Fruit fly (Drosophila melanogaster): ENCODE measurements around the gene form3.

Gene form3

DNA sequence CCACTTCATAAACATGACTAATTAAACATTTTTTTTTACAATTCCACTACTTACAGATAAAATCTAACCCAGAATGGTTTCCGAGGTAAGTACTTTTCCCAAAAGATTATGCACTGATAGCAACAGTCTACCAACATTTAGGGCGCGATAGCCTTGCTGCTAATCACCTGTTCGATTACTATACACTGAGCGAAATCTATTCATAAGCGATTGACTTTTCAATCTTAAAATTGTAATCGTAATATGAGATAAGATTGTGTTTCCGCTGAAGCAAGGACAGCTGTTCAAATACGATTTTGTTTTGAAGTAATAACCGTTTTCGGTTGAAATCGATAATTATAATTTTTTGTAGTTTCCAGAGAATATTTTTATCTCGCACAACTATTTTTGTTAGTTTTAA lies 38.0 kb downstream of the form3 start:
- TF ChIP-seq fru (GFP tag; optimal IDR thresholded peaks at IDR 0.05): peak; percentile 20
- TF ChIP-seq h (GFP tag; optimal IDR thresholded peaks at IDR 0.05): no peak

dm6 chr3L:7133699-7134655 lies 39.4 kb downstream of the form3 start, which contains the start of gene melt:
Gene melt (plus strand): TSS chr3L:7134516.
- TF ChIP-seq CG9705 (GFP tag; optimal IDR thresholded peaks at IDR 0.05) (peak; percentile 86), Sp1 (GFP tag; optimal IDR thresholded peaks at IDR 0.05) (peak; percentile 89), Hnf4 (GFP tag; optimal IDR thresholded peaks at IDR 0.05) (peak; percentile 72), ey (GFP tag; optimal IDR thresholded peaks at IDR 0.05) (peak; percentile 90), fru (GFP tag; optimal IDR thresholded peaks at IDR 0.05) (peak; percentile 89), brk (GFP tag; optimal IDR thresholded peaks at IDR 0.05) (peak; percentile 67), tai (GFP tag; optimal IDR thresholded peaks at IDR 0.05) (no peak), GATAd (GFP tag; optimal IDR thresholded peaks at IDR 0.05) (no peak), dsf (GFP tag; optimal IDR thresholded peaks at IDR 0.05; ENCODE audit: borderline replicate concordance) (peak; percentile 73), Dif (GFP tag; optimal IDR thresholded peaks at IDR 0.05; ENCODE audit: partially characterized antibody) (peak; percentile 92), Hr78 (GFP tag; optimal IDR thresholded peaks at IDR 0.05) (no peak), Vsx2 (GFP tag; optimal IDR thresholded peaks at IDR 0.05; ENCODE audit: partially characterized antibody) (peak; percentile 81), psq (GFP tag; optimal IDR thresholded peaks at IDR 0.05) (peak; percentile 99), Abd-B (GFP tag; optimal IDR thresholded peaks at IDR 0.05) (no peak), sage (GFP tag; optimal IDR thresholded peaks at IDR 0.05) (peak; percentile 42), pan (optimal IDR thresholded peaks at IDR 0.05) (peak; percentile 84), Hr83 (GFP tag; optimal IDR thresholded peaks at IDR 0.05; ENCODE audit: poor library complexity, severe bottlenecking) (peak; percentile 86), HLH106 (tag; optimal IDR thresholded peaks at IDR 0.05) (peak; percentile 88), Mio (GFP tag; optimal IDR thresholded peaks at IDR 0.05) (peak; percentile 2), foxo (GFP tag; optimal IDR thresholded peaks at IDR 0.05) (peak in 1 of 2 experiments; percentile 90), woc (GFP tag; optimal IDR thresholded peaks at IDR 0.05) (peak; percentile 98), CG32264 (GFP tag; optimal IDR thresholded peaks at IDR 0.05) (peak; percentile 52), CrebA (GFP tag; optimal IDR thresholded peaks at IDR 0.05; ENCODE audit: borderline replicate concordance) (no peak), br (GFP tag; optimal IDR thresholded peaks at IDR 0.05) (peak; percentile 93), sv (GFP tag; optimal IDR thresholded peaks at IDR 0.05) (peak; percentile 88), Rel (GFP tag; optimal IDR thresholded peaks at IDR 0.05) (no peak), Rel (tag; optimal IDR thresholded peaks at IDR 0.05) (peak; percentile 48), dl (GFP tag; optimal IDR thresholded peaks at IDR 0.05; ENCODE audit: insufficient read depth in 1 of 2, partially characterized antibody in 2 of 2) (peak; percentile 72 to 81), dmrt93B (GFP tag; optimal IDR thresholded peaks at IDR 0.05) (peak; percentile 87), Jra (GFP tag; optimal IDR thresholded peaks at IDR 0.05) (peak; percentile 49), Dfd (GFP tag; optimal IDR thresholded peaks at IDR 0.05) (peak; percentile 40), Myc (optimal IDR thresholded peaks at IDR 0.05) (peak; percentile 12), usp (GFP tag; optimal IDR thresholded peaks at IDR 0.05) (no peak), jim (GFP tag; optimal IDR thresholded peaks at IDR 0.05) (peak; percentile 65), rgr (GFP tag; optimal IDR thresholded peaks at IDR 0.05) (peak; percentile 85), lola (GFP tag; optimal IDR thresholded peaks at IDR 0.05) (no peak), N (GFP tag; optimal IDR thresholded peaks at IDR 0.05) (no peak), h (GFP tag; optimal IDR thresholded peaks at IDR 0.05) (peak; percentile 89), OdsH (GFP tag; optimal IDR thresholded peaks at IDR 0.05) (peak; percentile 87)

All from whole organism, wandering third instar larva.